Fruit fly (Drosophila melanogaster): ENCODE data around the gene Dcr-1.

Dcr-1 gene

dm6 chr3R:22771670-22772069 lies 30.8 kb upstream of the Dcr-1 start, which contains the start of gene CG43095:
TSS of gene CG43095 (minus strand) at chr3R:22771770.
- TF ChIP-seq CG1620 (GFP tag; optimal IDR thresholded peaks at IDR 0.05) = no peak
- no peak for TF ChIP-seq CG7045 (GFP tag; optimal IDR thresholded peaks at IDR 0.05)
- no peak for TF ChIP-seq cnc (optimal IDR thresholded peaks at IDR 0.05)
- TF ChIP-seq tj (GFP tag; optimal IDR thresholded peaks at IDR 0.05) = no peak
- no peak for TF ChIP-seq Crg-1 (GFP tag; optimal IDR thresholded peaks at IDR 0.05)
- no peak for TF ChIP-seq Hr96 (GFP tag; optimal IDR thresholded peaks at IDR 0.05)
- no peak for TF ChIP-seq CG11617 (GFP tag; optimal IDR thresholded peaks at IDR 0.05)
- no peak for TF ChIP-seq toe (GFP tag; optimal IDR thresholded peaks at IDR 0.05)
- no peak for TF ChIP-seq CG33017 (tag; optimal IDR thresholded peaks at IDR 0.05)
- TF ChIP-seq ovo (GFP tag; optimal IDR thresholded peaks at IDR 0.05) = no peak
- no peak for TF ChIP-seq CG12768 (GFP tag; optimal IDR thresholded peaks at IDR 0.05)

- no peak for TF ChIP-seq kay (GFP tag; ENCODE audit: borderline replicate concordance)
- no peak for TF ChIP-seq CG11617 (GFP tag; optimal IDR thresholded peaks at IDR 0.05)
- no peak for TF ChIP-seq Crg-1 (GFP tag; optimal IDR thresholded peaks at IDR 0.05)
- no peak for TF ChIP-seq CG7101 (tag; optimal IDR thresholded peaks at IDR 0.05)
Measured at dm6 chr3R:22770887-22771286, 30.0 kb upstream of the Dcr-1 start, which contains the start of gene CG43094. TSS of gene CG43094 (minus strand) at chr3R:22770987.

- no peak for TF ChIP-seq CG7101 (tag; optimal IDR thresholded peaks at IDR 0.05)
- no peak for TF ChIP-seq bab1 (GFP tag; optimal IDR thresholded peaks at IDR 0.05)
- TF ChIP-seq kay (GFP tag; ENCODE audit: borderline replicate concordance) = no peak
- no peak for TF ChIP-seq Mnt (GFP tag; optimal IDR thresholded peaks at IDR 0.05)
- TF ChIP-seq tj (GFP tag; optimal IDR thresholded peaks at IDR 0.05) = no peak
- TF ChIP-seq cnc (optimal IDR thresholded peaks at IDR 0.05) = no peak
- no peak for TF ChIP-seq CG14711 (tag; optimal IDR thresholded peaks at IDR 0.05)
- no peak for TF ChIP-seq cic (GFP tag; optimal IDR thresholded peaks at IDR 0.05)
- no peak for TF ChIP-seq CG5204 (GFP tag; optimal IDR thresholded peaks at IDR 0.05)
- no peak for TF ChIP-seq CG1620 (GFP tag; optimal IDR thresholded peaks at IDR 0.05)
- TF ChIP-seq Crg-1 (GFP tag; optimal IDR thresholded peaks at IDR 0.05) = no peak
Measured at dm6 chr3R:22770207-22770606, 29.3 kb upstream of the Dcr-1 start, which contains the start of gene CG43093. TSS of gene CG43093 (minus strand) at chr3R:22770307.

- TF ChIP-seq kay (GFP tag; ENCODE audit: borderline replicate concordance) (no peak), Mnt (GFP tag; optimal IDR thresholded peaks at IDR 0.05) (no peak), CG14711 (tag; optimal IDR thresholded peaks at IDR 0.05) (no peak), Clk (GFP tag; optimal IDR thresholded peaks at IDR 0.05) (no peak), cnc (optimal IDR thresholded peaks at IDR 0.05) (no peak), tj (GFP tag; optimal IDR thresholded peaks at IDR 0.05) (no peak), ovo (GFP tag; optimal IDR thresholded peaks at IDR 0.05) (no peak), bab1 (GFP tag; optimal IDR thresholded peaks at IDR 0.05) (no peak), Crg-1 (GFP tag; optimal IDR thresholded peaks at IDR 0.05) (no peak), Hr96 (GFP tag; optimal IDR thresholded peaks at IDR 0.05) (no peak), CG7045 (GFP tag; optimal IDR thresholded peaks at IDR 0.05) (no peak), CG7101 (tag; optimal IDR thresholded peaks at IDR 0.05) (no peak), CG33017 (tag; optimal IDR thresholded peaks at IDR 0.05) (no peak), CG12768 (GFP tag; optimal IDR thresholded peaks at IDR 0.05) (no peak), toe (GFP tag; optimal IDR thresholded peaks at IDR 0.05) (no peak), CG11617 (GFP tag; optimal IDR thresholded peaks at IDR 0.05) (no peak), CG1620 (GFP tag; optimal IDR thresholded peaks at IDR 0.05) (no peak), pad (GFP tag; optimal IDR thresholded peaks at IDR 0.05) (no peak)
Measured at dm6 chr3R:22769567-22769966, 28.7 kb upstream of the Dcr-1 start, which contains the start of gene CG43092. TSS of gene CG43092 (minus strand) at chr3R:22769667.

dm6 chr3R:22768633-22769032 lies 27.7 kb upstream of the Dcr-1 start, which contains the start of gene CG43091:
TSS of gene CG43091 (minus strand) at chr3R:22768733.
- TF ChIP-seq kay (GFP tag; ENCODE audit: borderline replicate concordance) (peak; percentile 83), CG11617 (GFP tag; optimal IDR thresholded peaks at IDR 0.05) (no peak), CG7045 (GFP tag; optimal IDR thresholded peaks at IDR 0.05) (no peak)

dm6 chr3R:22767599-22767998 lies 26.7 kb upstream of the Dcr-1 start, which contains the start of gene CG13841:
TSS of gene CG13841 (minus strand) at chr3R:22767699.
- TF ChIP-seq CG14711 (tag; optimal IDR thresholded peaks at IDR 0.05) (no peak), CG7045 (GFP tag; optimal IDR thresholded peaks at IDR 0.05) (no peak), kay (GFP tag; ENCODE audit: borderline replicate concordance) (peak; percentile 7), CG5204 (GFP tag; optimal IDR thresholded peaks at IDR 0.05) (no peak)

- TF ChIP-seq CG14711 (tag; optimal IDR thresholded peaks at IDR 0.05) = no peak
- TF ChIP-seq CG1620 (GFP tag; optimal IDR thresholded peaks at IDR 0.05) = no peak
- no peak for TF ChIP-seq Crg-1 (GFP tag; optimal IDR thresholded peaks at IDR 0.05)
- no peak for TF ChIP-seq Hr96 (GFP tag; optimal IDR thresholded peaks at IDR 0.05)
- no peak for TF ChIP-seq CG12768 (GFP tag; optimal IDR thresholded peaks at IDR 0.05)
- no peak for TF ChIP-seq CG33017 (tag; optimal IDR thresholded peaks at IDR 0.05)
Measured at dm6 chr3R:22766072-22766471, 25.2 kb upstream of the Dcr-1 start, which contains the start of gene Nepl15. TSS of gene Nepl15 (minus strand) at chr3R:22766172.

- TF ChIP-seq CG14711 (tag; optimal IDR thresholded peaks at IDR 0.05) (no peak), cic (GFP tag; optimal IDR thresholded peaks at IDR 0.05) (no peak), CG33017 (tag; optimal IDR thresholded peaks at IDR 0.05) (no peak), kay (GFP tag; ENCODE audit: borderline replicate concordance) (no peak), toe (GFP tag; optimal IDR thresholded peaks at IDR 0.05) (no peak), bab1 (GFP tag; optimal IDR thresholded peaks at IDR 0.05) (no peak), CG11617 (GFP tag; optimal IDR thresholded peaks at IDR 0.05) (no peak), CG1620 (GFP tag; optimal IDR thresholded peaks at IDR 0.05) (no peak), CG12768 (GFP tag; optimal IDR thresholded peaks at IDR 0.05) (no peak), Clk (GFP tag; optimal IDR thresholded peaks at IDR 0.05) (no peak), Mnt (GFP tag; optimal IDR thresholded peaks at IDR 0.05) (no peak), cnc (optimal IDR thresholded peaks at IDR 0.05) (no peak), Hr96 (GFP tag; optimal IDR thresholded peaks at IDR 0.05) (no peak), ovo (GFP tag; optimal IDR thresholded peaks at IDR 0.05) (no peak)
Measured at dm6 chr3R:22763587-22763986, 22.7 kb upstream of the Dcr-1 start, which contains the start of gene Nepl14. TSS of gene Nepl14 (minus strand) at chr3R:22763711.

Measured in whole organism, adult.